Fruit fly (Drosophila melanogaster): ENCODE results near the gene CG32354.

The CG32354 gene

DNA sequence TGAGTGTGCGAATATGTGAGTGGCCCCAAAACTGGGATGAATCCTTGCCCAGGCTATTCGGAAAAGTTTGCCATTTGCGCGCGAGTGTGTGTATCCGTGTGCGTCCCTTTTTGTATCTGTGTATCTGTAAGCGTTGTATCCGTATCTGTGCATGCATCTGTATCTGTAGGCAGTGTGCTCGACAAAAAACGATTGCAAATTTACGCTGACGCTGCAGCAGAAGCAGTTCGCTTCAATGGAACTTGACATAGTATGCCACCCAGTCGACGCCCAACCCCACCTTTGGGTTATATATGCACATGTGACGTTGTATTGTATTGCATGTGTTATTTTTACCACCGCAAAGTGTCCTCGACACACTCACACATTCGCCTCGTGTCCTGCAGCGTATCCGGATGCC is 25.8 kb downstream of the CG32354 start:
- no peak for TF ChIP-seq D1 (tag; optimal IDR thresholded peaks at IDR 0.05)
- no peak for TF ChIP-seq CG9948 (tag; optimal IDR thresholded peaks at IDR 0.05)
- TF ChIP-seq Pif1B (GFP tag; optimal IDR thresholded peaks at IDR 0.05): no peak
- no peak for TF ChIP-seq CG13204 (GFP tag; optimal IDR thresholded peaks at IDR 0.05)

DNA sequence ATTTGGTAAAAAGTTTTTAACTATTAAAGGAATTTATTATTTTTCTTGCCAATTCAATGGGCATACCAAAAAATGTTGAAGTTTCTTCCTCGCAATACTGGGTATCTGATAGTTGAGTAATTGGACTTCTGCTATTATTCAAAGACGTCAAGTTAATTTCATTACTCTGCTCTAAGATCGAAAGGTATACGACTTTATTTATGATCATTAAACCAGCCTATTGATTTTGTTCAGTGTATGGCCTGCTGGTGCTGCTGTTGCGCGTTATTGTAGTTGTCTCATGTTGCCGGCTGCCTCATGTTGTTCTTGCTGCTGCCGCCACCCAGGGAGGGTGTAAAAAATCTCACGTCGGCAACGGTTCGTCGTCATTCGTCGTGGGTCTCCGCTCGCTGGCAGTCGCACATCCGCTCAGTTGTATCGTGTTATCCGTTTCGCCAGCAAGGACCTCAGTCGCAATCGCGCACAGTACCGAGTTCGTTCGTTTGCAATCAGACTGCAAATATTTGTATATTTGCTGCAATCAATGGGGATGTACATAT is 26.3 kb downstream of the CG32354 start, which contains the start of gene CG7120:
Gene CG7120, plus strand, starts transcription at position 371 of the 539 bp plus-strand sequence.
- TF ChIP-seq EcR (GFP tag; optimal IDR thresholded peaks at IDR 0.05) (no peak), Pif1B (GFP tag; optimal IDR thresholded peaks at IDR 0.05) (peak; percentile 32), gl (tag; optimal IDR thresholded peaks at IDR 0.05) (no peak), CG34367 (tag; optimal IDR thresholded peaks at IDR 0.05) (peak; percentile 26), CG10348 (GFP tag; IDR thresholded peaks at IDR 0.05) (no peak), CG14655 (GFP tag; optimal IDR thresholded peaks at IDR 0.05) (peak; percentile 64), CG13204 (GFP tag; optimal IDR thresholded peaks at IDR 0.05) (no peak), Ets98B (GFP tag; IDR thresholded peaks at IDR 0.05) (0 out of 2 replicates have a peak, but pooled peaks have one; percentile 5), fd96Ca (GFP tag; IDR thresholded peaks at IDR 0.05) (peak; percentile 43; the same call in 1 of the 3 replicates), CG15710 (tag; optimal IDR thresholded peaks at IDR 0.05) (no peak), CG12605 (GFP tag; IDR thresholded peaks at IDR 0.05) (no peak; the same call in 1 of the 2 replicates), Pif1A (GFP tag; optimal IDR thresholded peaks at IDR 0.05) (peak; percentile 32), CG9948 (tag; optimal IDR thresholded peaks at IDR 0.05) (peak; percentile 31), CG32121 (GFP tag; IDR thresholded peaks at IDR 0.05) (no peak), CG8301 (tag; optimal IDR thresholded peaks at IDR 0.05) (peak; percentile 60), CG8159 (tag; optimal IDR thresholded peaks at IDR 0.05) (peak; percentile 53), CG4496 (GFP tag; IDR thresholded peaks at IDR 0.05) (peak; percentile 29; the same call in 1 of the 3 replicates)

DNA sequence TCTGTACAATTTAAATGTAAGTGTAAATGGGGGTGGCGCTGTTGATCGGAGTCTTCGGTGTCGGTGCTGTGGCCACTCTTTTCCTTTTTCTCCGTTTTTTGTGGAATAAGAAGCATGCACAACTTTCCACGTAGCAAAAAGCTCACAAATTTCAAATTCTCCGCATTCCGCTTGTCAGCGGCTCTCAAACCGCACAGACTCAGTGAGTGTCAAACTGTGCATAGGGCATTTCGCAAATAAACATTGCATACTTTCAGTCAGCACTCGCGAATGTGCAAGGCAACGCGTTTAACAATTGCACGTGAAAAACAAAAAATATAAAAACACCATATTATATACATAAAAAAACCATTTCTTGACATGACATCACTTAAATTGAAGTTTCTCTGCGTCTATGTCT is 27.1 kb downstream of the CG32354 start:
- TF ChIP-seq D1 (tag; optimal IDR thresholded peaks at IDR 0.05) (peak; percentile 79), CG14655 (GFP tag; optimal IDR thresholded peaks at IDR 0.05) (no peak), fd96Ca (GFP tag; IDR thresholded peaks at IDR 0.05) (no peak; the same call in 2 of the 3 replicates), Snoo (tag; optimal IDR thresholded peaks at IDR 0.05) (no peak), CG34367 (tag; optimal IDR thresholded peaks at IDR 0.05) (no peak), Ets98B (GFP tag; IDR thresholded peaks at IDR 0.05) (peak; percentile 27; the same call in 1 of the 2 replicates), CG10348 (GFP tag; IDR thresholded peaks at IDR 0.05) (no peak), CG8159 (tag; optimal IDR thresholded peaks at IDR 0.05) (no peak), CG9948 (tag; optimal IDR thresholded peaks at IDR 0.05) (no peak), CG4496 (GFP tag; IDR thresholded peaks at IDR 0.05) (no peak), Pif1B (GFP tag; optimal IDR thresholded peaks at IDR 0.05) (no peak), CG12605 (GFP tag; IDR thresholded peaks at IDR 0.05) (no peak), Pif1A (GFP tag; optimal IDR thresholded peaks at IDR 0.05) (no peak), EcR (GFP tag; optimal IDR thresholded peaks at IDR 0.05) (no peak), gl (tag; optimal IDR thresholded peaks at IDR 0.05) (no peak), CG32121 (GFP tag; IDR thresholded peaks at IDR 0.05) (0 out of 2 replicates have a peak, but pooled peaks have one; percentile 15), CG15710 (tag; optimal IDR thresholded peaks at IDR 0.05) (no peak), CG8301 (tag; optimal IDR thresholded peaks at IDR 0.05) (no peak), CG17806 (tag; optimal IDR thresholded peaks at IDR 0.05) (no peak), rn (GFP tag; IDR thresholded peaks at IDR 0.05) (no peak)

DNA sequence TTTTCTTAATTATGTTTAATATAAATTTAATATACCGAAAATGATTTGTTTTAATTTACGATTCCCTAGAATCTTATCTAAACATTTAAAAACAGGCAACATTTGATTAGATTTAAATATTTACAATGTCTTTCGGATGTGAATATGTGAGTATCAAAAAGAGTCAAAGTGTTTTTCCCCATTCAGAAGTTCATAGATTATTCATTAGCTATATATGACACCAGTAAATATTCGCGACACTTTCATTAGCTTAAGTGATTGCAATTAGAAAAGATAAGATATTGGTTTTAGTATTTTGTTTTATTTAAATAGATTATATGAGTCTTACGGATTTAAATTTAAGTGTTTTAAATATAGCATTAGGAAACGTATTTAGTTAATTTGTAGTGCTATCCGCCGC is 27.9 kb downstream of the CG32354 start:
- TF ChIP-seq CG9948 (tag; optimal IDR thresholded peaks at IDR 0.05) (no peak), CG8159 (tag; optimal IDR thresholded peaks at IDR 0.05) (no peak), D1 (tag; optimal IDR thresholded peaks at IDR 0.05) (no peak)

DNA sequence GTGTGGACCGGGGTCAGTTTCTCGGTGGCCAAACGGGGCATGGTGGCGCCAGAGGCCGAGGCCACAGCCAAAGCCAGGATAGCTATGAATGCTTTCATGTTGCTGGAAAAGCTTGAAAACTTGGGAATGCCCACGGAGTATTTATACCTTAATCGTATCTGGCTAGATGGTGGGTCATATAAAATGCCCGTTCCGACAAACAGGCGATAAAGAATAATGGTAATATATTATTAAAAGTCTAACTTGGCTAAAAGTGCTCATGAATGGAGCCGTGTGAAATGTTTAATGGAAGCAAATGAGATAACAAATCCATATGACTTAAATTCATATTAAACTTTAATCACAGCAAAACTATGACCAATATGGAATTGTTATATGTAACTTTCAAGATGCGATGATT is 28.5 kb downstream of the CG32354 start, which contains the start of gene Jon66Cii:
Gene Jon66Cii, minus strand, starts transcription at position 101 of the 400 bp plus-strand sequence.
- TF ChIP-seq CG13204 (GFP tag; optimal IDR thresholded peaks at IDR 0.05) (no peak), D1 (tag; optimal IDR thresholded peaks at IDR 0.05) (no peak), gl (tag; optimal IDR thresholded peaks at IDR 0.05) (no peak), rn (GFP tag; IDR thresholded peaks at IDR 0.05) (no peak), CG8159 (tag; optimal IDR thresholded peaks at IDR 0.05) (no peak), Ets98B (GFP tag; IDR thresholded peaks at IDR 0.05) (no peak), CG8301 (tag; optimal IDR thresholded peaks at IDR 0.05) (no peak)

DNA sequence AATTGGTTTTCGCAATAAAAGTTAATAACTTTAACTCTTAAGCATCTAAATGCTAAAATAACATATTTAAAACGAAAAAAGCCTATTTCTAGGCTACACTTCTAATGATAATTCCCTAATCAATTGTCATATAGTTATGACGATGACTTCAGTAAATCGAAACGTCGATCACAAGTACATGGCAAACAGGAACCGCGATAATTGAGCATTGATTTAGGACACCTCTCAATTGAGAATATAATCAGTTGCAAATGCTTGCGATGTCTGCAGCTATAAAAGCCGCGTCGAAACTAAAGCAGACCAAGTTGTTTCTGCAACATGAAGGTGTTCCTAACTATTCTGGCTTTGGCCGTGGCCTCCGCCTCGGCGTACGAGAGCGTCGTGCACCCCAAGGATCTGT is 30.8 kb downstream of the CG32354 start, which contains the start of gene Jon66Ci:
Gene Jon66Ci, plus strand, starts transcription at position 301 of the 400 bp plus-strand sequence.
- TF ChIP-seq CG8159 (tag; optimal IDR thresholded peaks at IDR 0.05): no peak
- no peak for TF ChIP-seq fd96Ca (GFP tag; IDR thresholded peaks at IDR 0.05)
- no peak for TF ChIP-seq D1 (tag; optimal IDR thresholded peaks at IDR 0.05)
- TF ChIP-seq CG12605 (GFP tag; IDR thresholded peaks at IDR 0.05): no peak
- no peak for TF ChIP-seq CG32121 (GFP tag; IDR thresholded peaks at IDR 0.05)
- TF ChIP-seq CG17806 (tag; optimal IDR thresholded peaks at IDR 0.05): no peak
- TF ChIP-seq CG8301 (tag; optimal IDR thresholded peaks at IDR 0.05): no peak
- TF ChIP-seq CG15710 (tag; optimal IDR thresholded peaks at IDR 0.05): no peak
- no peak for TF ChIP-seq gl (tag; optimal IDR thresholded peaks at IDR 0.05)

DNA sequence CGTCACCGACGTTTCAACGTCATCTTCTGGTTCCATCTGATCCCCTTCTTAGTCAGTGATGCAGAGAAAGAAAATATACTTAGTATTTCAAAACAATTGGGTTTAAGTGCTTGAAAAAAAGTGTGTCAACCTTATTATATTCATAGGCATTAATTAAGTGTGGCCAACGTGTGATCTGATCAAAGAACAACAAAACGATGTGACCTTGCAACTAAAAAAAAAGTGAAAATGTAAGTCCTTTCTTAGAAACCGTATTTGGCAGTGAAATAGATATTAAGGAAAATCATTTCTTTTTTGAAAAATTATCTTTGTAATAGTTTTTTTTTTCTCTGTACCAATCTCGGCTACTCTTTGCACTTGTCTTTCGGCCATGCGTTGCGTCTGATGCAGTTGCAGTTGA is 37.0 kb downstream of the CG32354 start:
- TF ChIP-seq CG4496 (GFP tag; IDR thresholded peaks at IDR 0.05) (peak; percentile 41; the same call in 2 of the 3 replicates), CG13204 (GFP tag; optimal IDR thresholded peaks at IDR 0.05) (peak; percentile 54), Pif1B (GFP tag; optimal IDR thresholded peaks at IDR 0.05) (peak; percentile 85), EcR (GFP tag; optimal IDR thresholded peaks at IDR 0.05) (no peak), fd96Ca (GFP tag; IDR thresholded peaks at IDR 0.05) (peak; percentile 79), D1 (tag; optimal IDR thresholded peaks at IDR 0.05) (peak; percentile 69), Snoo (tag; optimal IDR thresholded peaks at IDR 0.05) (peak; percentile 67), CG34367 (tag; optimal IDR thresholded peaks at IDR 0.05) (peak; percentile 81), CG14655 (GFP tag; optimal IDR thresholded peaks at IDR 0.05) (peak; percentile 93), CG15710 (tag; optimal IDR thresholded peaks at IDR 0.05) (peak; percentile 86), CG8159 (tag; optimal IDR thresholded peaks at IDR 0.05) (peak; percentile 90), CG8301 (tag; optimal IDR thresholded peaks at IDR 0.05) (peak; percentile 91), CG9948 (tag; optimal IDR thresholded peaks at IDR 0.05) (peak; percentile 86), CG10348 (GFP tag; IDR thresholded peaks at IDR 0.05) (no peak), Pif1A (GFP tag; optimal IDR thresholded peaks at IDR 0.05) (peak; percentile 86), CG32121 (GFP tag; IDR thresholded peaks at IDR 0.05) (peak; percentile 13; the same call in 1 of the 2 replicates), gl (tag; optimal IDR thresholded peaks at IDR 0.05) (peak; percentile 44), rn (GFP tag; IDR thresholded peaks at IDR 0.05) (no peak), Ets98B (GFP tag; IDR thresholded peaks at IDR 0.05) (peak; percentile 64), CG12605 (GFP tag; IDR thresholded peaks at IDR 0.05) (peak; percentile 63; the same call in 1 of the 2 replicates), CG17806 (tag; optimal IDR thresholded peaks at IDR 0.05) (peak; percentile 79)

Data from whole organism, pupa.